Fruit fly (Drosophila melanogaster): ENCODE results near the gene CG43175.
A peak's percentile ranks its signal among the peaks of the same experiment; 100 is the strongest.

Gene CG43175

dm6 chr3R:17626827-17627226, 3.7 kb upstream of the CG43175 start, which contains the start of gene CG14325:
Gene CG14325 (plus strand): TSS chr3R:17627127.
- TF ChIP-seq CG17801 (GFP tag; optimal IDR thresholded peaks at IDR 0.05; ENCODE audit: partially characterized antibody) = no peak

- peak; percentile 75 for TF ChIP-seq CG17801 (GFP tag; optimal IDR thresholded peaks at IDR 0.05; ENCODE audit: partially characterized antibody)
These were observed 804 bp downstream of the CG43175 start for dm6 chr3R:17631176-17631865.

- no peak for TF ChIP-seq CG17801 (GFP tag; optimal IDR thresholded peaks at IDR 0.05; ENCODE audit: partially characterized antibody)
These were observed 13.5 kb downstream of the CG43175 start for dm6 chr3R:17644019-17644418.

- TF ChIP-seq CG17801 (GFP tag; optimal IDR thresholded peaks at IDR 0.05; ENCODE audit: partially characterized antibody) = peak; percentile 28
These were observed 14.7 kb downstream of the CG43175 start for dm6 chr3R:17645239-17645638.

dm6 chr3R:17646102-17647050, 15.9 kb downstream of the CG43175 start:
- no peak for TF ChIP-seq CG17801 (GFP tag; optimal IDR thresholded peaks at IDR 0.05; ENCODE audit: partially characterized antibody)

dm6 chr3R:17647444-17647843, 16.9 kb downstream of the CG43175 start, which contains the start of gene CG14322:
Gene CG14322 (plus strand): TSS chr3R:17647679.
- TF ChIP-seq CG17801 (GFP tag; optimal IDR thresholded peaks at IDR 0.05; ENCODE audit: partially characterized antibody) = no peak

- TF ChIP-seq CG17801 (GFP tag; optimal IDR thresholded peaks at IDR 0.05; ENCODE audit: partially characterized antibody) = no peak
These were observed 23.4 kb downstream of the CG43175 start for dm6 chr3R:17653879-17654278.

- TF ChIP-seq CG17801 (GFP tag; optimal IDR thresholded peaks at IDR 0.05; ENCODE audit: partially characterized antibody) = no peak
These were observed 24.5 kb downstream of the CG43175 start for dm6 chr3R:17655040-17655439.

- no peak for TF ChIP-seq CG17801 (GFP tag; optimal IDR thresholded peaks at IDR 0.05; ENCODE audit: partially characterized antibody)
These were observed 26.4 kb downstream of the CG43175 start for dm6 chr3R:17656923-17657322.

dm6 chr3R:17666061-17666796, 35.7 kb downstream of the CG43175 start:
- TF ChIP-seq CG17801 (GFP tag; optimal IDR thresholded peaks at IDR 0.05; ENCODE audit: partially characterized antibody) = no peak

dm6 chr3R:17666797-17667156, 36.3 kb downstream of the CG43175 start:
- TF ChIP-seq CG17801 (GFP tag; optimal IDR thresholded peaks at IDR 0.05; ENCODE audit: partially characterized antibody) = no peak

dm6 chr3R:17667279-17667678, 36.8 kb downstream of the CG43175 start, which contains the start of gene CG45045:
Gene CG45045 (plus strand): TSS chr3R:17667572.
- TF ChIP-seq CG17801 (GFP tag; optimal IDR thresholded peaks at IDR 0.05; ENCODE audit: partially characterized antibody) = no peak

- TF ChIP-seq CG17801 (GFP tag; optimal IDR thresholded peaks at IDR 0.05; ENCODE audit: partially characterized antibody) = no peak
These were observed 37.5 kb downstream of the CG43175 start for dm6 chr3R:17667987-17668386.

dm6 chr3R:17670202-17670856, 39.8 kb downstream of the CG43175 start:
- no peak for TF ChIP-seq CG17801 (GFP tag; optimal IDR thresholded peaks at IDR 0.05; ENCODE audit: partially characterized antibody)

Data from ovary, adult (tissue).